Worm (Caenorhabditis elegans) whole organism, mixed stage, embryonic: Measurements from ENCODE around the gene F22F4.4.

ENCODE experiments used
- M03D4.4 ChIP-seq: sonication (generic microtip); optimal IDR thresholded peaks from 2 replicates; lab custom pipeline; 2017; ENCODE audit warnings: mild to moderate bottlenecking, missing genetic modification characterization, missing compliant biosample characterization
- bed-3 ChIP-seq: fragments of 200-800 bp; sonication (Bioruptor generic); optimal IDR thresholded peaks from 3 replicates; lab custom pipeline; 2018; ENCODE audit warnings: mild to moderate bottlenecking, missing genetic modification characterization, moderate library complexity, missing compliant biosample characterization
- blmp-1 ChIP-seq: fragments of 150-350 bp; optimal IDR thresholded peaks from 2 replicates; lab custom pipeline; 2014; ENCODE audit warnings: missing biosample characterization, missing genetic modification characterization
- ceh-39 ChIP-seq: fragments of 150-350 bp; optimal IDR thresholded peaks from 2 replicates; lab custom pipeline; 2014; ENCODE audit warnings: missing biosample characterization, missing genetic modification characterization
- ceh-43 ChIP-seq: fragments of 200-800 bp; sonication (Bioruptor generic); optimal IDR thresholded peaks from 2 replicates; lab custom pipeline; 2018; ENCODE audit warnings: mild to moderate bottlenecking, missing genetic modification characterization, moderate library complexity, missing compliant biosample characterization
- ceh-83 ChIP-seq: fragments of 200-800 bp; sonication (Bioruptor generic); optimal IDR thresholded peaks from 2 replicates; lab custom pipeline; 2018; ENCODE audit warnings: mild to moderate bottlenecking, missing genetic modification characterization, missing compliant biosample characterization
- ces-1 ChIP-seq: fragments of 150-350 bp; optimal IDR thresholded peaks from 2 replicates; lab custom pipeline; 2014; ENCODE audit warnings: missing biosample characterization, missing genetic modification reagents, missing genetic modification characterization
- cnd-1 ChIP-seq: fragments of 200-800 bp; sonication (Bioruptor generic); optimal IDR thresholded peaks from 2 replicates; lab custom pipeline; 2018; ENCODE audit warnings: mild to moderate bottlenecking, missing genetic modification characterization, missing compliant biosample characterization
- drap-1 ChIP-seq: fragments of 200-800 bp; sonication (Bioruptor generic); optimal IDR thresholded peaks from 3 replicates; lab custom pipeline; 2018; ENCODE audit warnings: mild to moderate bottlenecking, missing genetic modification characterization, missing compliant biosample characterization
- elt-1 ChIP-seq: sonication (generic microtip); optimal IDR thresholded peaks from 2 replicates; lab custom pipeline; 2017; ENCODE audit warnings: missing genetic modification characterization, mild to moderate bottlenecking, missing compliant biosample characterization, antibody characterized with exemption, moderate library complexity, borderline replicate concordance; ENCODE audit not compliant: insufficient read depth
- elt-3 ChIP-seq: fragments of 150-350 bp; optimal IDR thresholded peaks from 2 replicates; lab custom pipeline; 2014; ENCODE audit warnings: missing biosample characterization, missing genetic modification characterization
- flh-1 ChIP-seq: fragments of 200-800 bp; sonication (Bioruptor generic); optimal IDR thresholded peaks from 2 replicates; lab custom pipeline; 2018; ENCODE audit warnings: mild to moderate bottlenecking, missing genetic modification characterization, moderate library complexity, missing compliant biosample characterization
- ham-2 ChIP-seq: fragments of 200-800 bp; sonication (Bioruptor generic); optimal IDR thresholded peaks from 2 replicates; lab custom pipeline; 2018; ENCODE audit warnings: mild to moderate bottlenecking, missing genetic modification characterization, missing compliant biosample characterization
- hlh-1 ChIP-seq: fragments of 150-350 bp; optimal IDR thresholded peaks from 2 replicates; lab custom pipeline; 2014; ENCODE audit warnings: missing biosample characterization, missing genetic modification reagents, missing genetic modification characterization
- lin-13 ChIP-seq: fragments of 150-350 bp; optimal IDR thresholded peaks from 2 replicates; lab custom pipeline; 2014; ENCODE audit warnings: missing biosample characterization, missing genetic modification characterization
- lin-32 ChIP-seq: fragments of 200-800 bp; sonication (Bioruptor generic); optimal IDR thresholded peaks from 2 replicates; lab custom pipeline; 2018; ENCODE audit warnings: mild to moderate bottlenecking, missing genetic modification characterization, missing compliant biosample characterization
- lsy-2 ChIP-seq: fragments of 150-350 bp; optimal IDR thresholded peaks from 2 replicates; lab custom pipeline; 2014; ENCODE audit warnings: missing biosample characterization, missing genetic modification characterization
- mab-5 ChIP-seq: fragments of 150-350 bp; optimal IDR thresholded peaks from 2 replicates; lab custom pipeline; 2014; ENCODE audit warnings: missing biosample characterization, missing genetic modification characterization
- mep-1 ChIP-seq: fragments of 150-350 bp; optimal IDR thresholded peaks from 2 replicates; lab custom pipeline; 2017; ENCODE audit warnings: missing biosample characterization, missing genetic modification reagents, missing genetic modification characterization, inconsistent platforms
- mls-2 ChIP-seq: sonication (generic microtip); optimal IDR thresholded peaks from 2 replicates; lab custom pipeline; 2016; ENCODE audit warnings: mild to moderate bottlenecking, missing genetic modification characterization, moderate library complexity, missing compliant biosample characterization
- nhr-12 ChIP-seq: fragments of 150-350 bp; optimal IDR thresholded peaks from 2 replicates; lab custom pipeline; 2014; ENCODE audit warnings: missing biosample characterization, missing genetic modification characterization
- nhr-2 ChIP-seq: fragments of 150-350 bp; optimal IDR thresholded peaks from 2 replicates; lab custom pipeline; 2014; ENCODE audit warnings: missing biosample characterization, missing genetic modification characterization
- nhr-237 ChIP-seq: fragments of 150-350 bp; optimal IDR thresholded peaks from 2 replicates; lab custom pipeline; 2014; ENCODE audit warnings: missing biosample characterization, missing genetic modification characterization
- nhr-28 ChIP-seq: fragments of 150-350 bp; optimal IDR thresholded peaks from 2 replicates; lab custom pipeline; 2014; ENCODE audit warnings: missing biosample characterization, missing genetic modification characterization
- nhr-76 ChIP-seq: sonication (generic microtip); optimal IDR thresholded peaks from 2 replicates; lab custom pipeline; 2017; ENCODE audit warnings: missing biosample characterization, missing genetic modification characterization
- pha-4 ChIP-seq: fragments of 150-350 bp; optimal IDR thresholded peaks from 2 replicates; lab custom pipeline; 2018; ENCODE audit warnings: missing biosample characterization, missing genetic modification reagents, missing genetic modification characterization
- sem-2 ChIP-seq: fragments of 200-800 bp; sonication (Bioruptor generic); optimal IDR thresholded peaks from 2 replicates; lab custom pipeline; 2018; ENCODE audit warnings: mild to moderate bottlenecking, missing genetic modification characterization, missing compliant biosample characterization
- snpc-4 ChIP-seq: fragments of 150-350 bp; optimal IDR thresholded peaks from 2 replicates; lab custom pipeline; 2014; ENCODE audit warnings: missing biosample characterization, missing genetic modification characterization
- sptf-1 ChIP-seq: sonication (generic microtip); optimal IDR thresholded peaks from 2 replicates; lab custom pipeline; 2017; ENCODE audit warnings: mild to moderate bottlenecking, missing genetic modification characterization, moderate library complexity, missing compliant biosample characterization
- tbx-8 ChIP-seq: fragments of 200-800 bp; sonication (Bioruptor generic); optimal IDR thresholded peaks from 2 replicates; lab custom pipeline; 2018; ENCODE audit warnings: mild to moderate bottlenecking, missing genetic modification characterization, moderate library complexity, missing compliant biosample characterization
- unc-120 ChIP-seq: sonication (generic microtip); optimal IDR thresholded peaks from 2 replicates; lab custom pipeline; 2017; ENCODE audit warnings: missing genetic modification characterization, missing compliant biosample characterization; ENCODE audit not compliant: poor library complexity, severe bottlenecking
- unc-39 ChIP-seq: fragments of 150-350 bp; optimal IDR thresholded peaks from 2 replicates; lab custom pipeline; 2014; ENCODE audit warnings: missing biosample characterization, missing genetic modification characterization
- unc-62 ChIP-seq: fragments of 150-350 bp; optimal IDR thresholded peaks from 2 replicates; lab custom pipeline; 2014; ENCODE audit warnings: missing biosample characterization, missing genetic modification reagents, missing genetic modification characterization
- zip-8 ChIP-seq: fragments of 150-350 bp; optimal IDR thresholded peaks from 2 replicates; lab custom pipeline; 2014; ENCODE audit warnings: missing biosample characterization, missing genetic modification characterization
- ztf-11 ChIP-seq: fragments of 150-350 bp; optimal IDR thresholded peaks from 2 replicates; lab custom pipeline; 2014; ENCODE audit warnings: missing biosample characterization, missing genetic modification characterization

F22F4.4 gene

ce11 chrX:5994004-5994403 is 7.3 kb downstream of the F22F4.4 start:
- TF ChIP-seq elt-1 (tag; lab: Kevin White, UChicago) (no peak), ces-1 (GFP tag; lab: Kevin White, UChicago) (peak; percentile 6), ham-2 (GFP tag; lab: Kevin White, UChicago) (peak; percentile 62)

DNA sequence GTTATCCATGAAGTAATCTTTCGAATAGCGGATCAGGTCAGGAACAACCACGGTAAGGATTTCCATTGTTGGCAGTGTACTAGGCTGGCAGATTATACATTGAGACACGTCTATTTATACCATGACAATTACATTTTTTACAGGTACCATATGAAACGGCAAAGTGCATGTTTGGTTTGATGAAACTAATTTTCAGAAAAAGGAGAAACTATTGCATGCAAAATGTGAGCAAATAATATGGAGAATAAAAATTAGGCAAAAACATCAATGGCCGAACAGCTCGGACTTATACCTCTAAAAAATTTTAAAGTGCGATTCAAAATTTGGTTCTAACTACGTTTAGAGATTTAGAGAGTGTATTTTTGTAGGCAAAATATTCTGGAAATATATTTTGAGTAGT is 8.6 kb downstream of the F22F4.4 start, which contains the start of gene F22F4.5:
TSS of gene F22F4.5 (minus strand) at position 101 of the 400 bp plus-strand sequence.
- TF ChIP-seq elt-3 (tag; lab: Kevin White, UChicago) (no peak), cnd-1 (no peak), ceh-43 (GFP tag; lab: Kevin White, UChicago) (no peak), ceh-83 (GFP tag; lab: Kevin White, UChicago) (no peak), pha-4 (tag; lab: Kevin White, UChicago) (no peak), snpc-4 (tag; lab: Kevin White, UChicago) (no peak), nhr-2 (tag; lab: Kevin White, UChicago) (no peak), nhr-12 (no peak), tbx-8 (no peak), elt-1 (tag; lab: Kevin White, UChicago) (no peak), unc-120 (tag; lab: Kevin White, UChicago) (no peak), sptf-1 (tag; lab: Kevin White, UChicago) (no peak), lin-13 (tag; lab: Kevin White, UChicago) (no peak), nhr-237 (no peak), ztf-11 (tag; lab: Kevin White, UChicago) (no peak), zip-8 (no peak), nhr-28 (tag; lab: Kevin White, UChicago) (no peak), drap-1 (GFP tag; lab: Kevin White, UChicago) (no peak)

- no peak for TF ChIP-seq lin-13 (tag; lab: Kevin White, UChicago)
- TF ChIP-seq ceh-43 (GFP tag; lab: Kevin White, UChicago): no peak
- no peak for TF ChIP-seq ztf-11 (tag; lab: Kevin White, UChicago)
- TF ChIP-seq mab-5 (tag; lab: Kevin White, UChicago): no peak
- TF ChIP-seq tbx-8: no peak
- TF ChIP-seq zip-8: no peak
- no peak for TF ChIP-seq nhr-237
- TF ChIP-seq snpc-4 (tag; lab: Kevin White, UChicago): no peak
- no peak for TF ChIP-seq blmp-1 (tag; lab: Kevin White, UChicago)
- TF ChIP-seq lin-32 (GFP tag; lab: Kevin White, UChicago): no peak
- TF ChIP-seq lsy-2 (tag; lab: Kevin White, UChicago): no peak
- no peak for TF ChIP-seq nhr-76 (tag; lab: Kevin White, UChicago)
Measured at ce11 chrX:5987910-5988309, 13.4 kb downstream of the F22F4.4 start.

ce11 chrX:5985720-5986119 is 15.6 kb downstream of the F22F4.4 start:
- TF ChIP-seq elt-1 (tag; lab: Kevin White, UChicago): no peak
- TF ChIP-seq nhr-237: no peak
- TF ChIP-seq blmp-1 (tag; lab: Kevin White, UChicago): no peak
- no peak for TF ChIP-seq ham-2 (GFP tag; lab: Kevin White, UChicago)
- no peak for TF ChIP-seq sem-2 (GFP tag; lab: Kevin White, UChicago)
- no peak for TF ChIP-seq hlh-1 (tag; lab: Kevin White, UChicago)
- no peak for TF ChIP-seq ceh-83 (GFP tag; lab: Kevin White, UChicago)
- no peak for TF ChIP-seq lin-32 (GFP tag; lab: Kevin White, UChicago)
- no peak for TF ChIP-seq unc-62 (GFP tag; lab: Kevin White, UChicago)
- TF ChIP-seq drap-1 (GFP tag; lab: Kevin White, UChicago): no peak
- no peak for TF ChIP-seq sptf-1 (tag; lab: Kevin White, UChicago)
- TF ChIP-seq flh-1: no peak
- TF ChIP-seq ceh-43 (GFP tag; lab: Kevin White, UChicago): no peak
- TF ChIP-seq lsy-2 (tag; lab: Kevin White, UChicago): no peak
- TF ChIP-seq nhr-2 (tag; lab: Kevin White, UChicago): no peak
- TF ChIP-seq unc-39: no peak
- no peak for TF ChIP-seq nhr-28 (tag; lab: Kevin White, UChicago)
- TF ChIP-seq tbx-8: no peak

- TF ChIP-seq ztf-11 (tag; lab: Kevin White, UChicago) (no peak), sptf-1 (tag; lab: Kevin White, UChicago) (peak; percentile 75), ceh-83 (GFP tag; lab: Kevin White, UChicago) (no peak), sem-2 (GFP tag; lab: Kevin White, UChicago) (no peak), bed-3 (GFP tag; lab: Kevin White, UChicago) (no peak), blmp-1 (tag; lab: Kevin White, UChicago) (no peak), zip-8 (no peak), mab-5 (tag; lab: Kevin White, UChicago) (no peak), mls-2 (tag; lab: Kevin White, UChicago) (peak; percentile 76), drap-1 (GFP tag; lab: Kevin White, UChicago) (peak; percentile 62), snpc-4 (tag; lab: Kevin White, UChicago) (no peak), lin-32 (GFP tag; lab: Kevin White, UChicago) (no peak), ceh-39 (tag; lab: Kevin White, UChicago) (no peak), nhr-76 (tag; lab: Kevin White, UChicago) (no peak), nhr-237 (peak; percentile 85), unc-120 (tag; lab: Kevin White, UChicago) (peak; percentile 80), ham-2 (GFP tag; lab: Kevin White, UChicago) (peak; percentile 95), unc-39 (no peak), elt-1 (tag; lab: Kevin White, UChicago) (no peak), M03D4.4 (no peak), lin-13 (tag; lab: Kevin White, UChicago) (peak; percentile 51), flh-1 (no peak), hlh-1 (tag; lab: Kevin White, UChicago) (peak; percentile 80), lsy-2 (tag; lab: Kevin White, UChicago) (peak; percentile 51), unc-62 (GFP tag; lab: Kevin White, UChicago) (peak; percentile 55), mep-1 (tag; lab: Kevin White, UChicago) (peak; percentile 85), pha-4 (tag; lab: Kevin White, UChicago) (peak; percentile 33), ces-1 (GFP tag; lab: Kevin White, UChicago) (peak; percentile 70), nhr-2 (tag; lab: Kevin White, UChicago) (no peak)
Measured at ce11 chrX:5984581-5985039, 16.7 kb downstream of the F22F4.4 start, which contains the start of gene klp-13. Gene klp-13, plus strand, starts transcription at chrX:5984989.
